Worm (Caenorhabditis elegans) whole organism, L1 larva: ENCODE measurements around the gene R02F11.1.
"Not testable (repeated sequence)": the region's sequence is repeated elsewhere in the genome, so short reads cannot be mapped to it uniquely, and the experiment has no call there.

Experiments
- C04F5.9 ChIP-seq: sonication (generic microtip); optimal IDR thresholded peaks from 2 replicates; lab custom pipeline; 2016; ENCODE audit warnings: missing genetic modification characterization, missing compliant biosample characterization
- C34B4.2 ChIP-seq: sonication (generic microtip); optimal IDR thresholded peaks from 2 replicates; lab custom pipeline; 2017; ENCODE audit warnings: mild to moderate bottlenecking, missing genetic modification characterization, missing compliant biosample characterization
- blmp-1 ChIP-seq: fragments of 150-350 bp; optimal IDR thresholded peaks from 2 replicates; lab custom pipeline; 2014; ENCODE audit warnings: missing biosample characterization, missing genetic modification characterization
- ceh-63 ChIP-seq: fragments of 200-800 bp; sonication (Bioruptor generic); optimal IDR thresholded peaks from 2 replicates; lab custom pipeline; 2018; ENCODE audit warnings: mild to moderate bottlenecking, missing genetic modification characterization, missing compliant biosample characterization
- ceh-82 ChIP-seq, 3 experiments: fragments of 150-350 bp in 1 of 3; sonication (generic microtip) in 2 of 3; optimal IDR thresholded peaks; 2 replicates each; lab custom pipeline; 2014 to 2017; ENCODE audit warnings: missing biosample characterization in 3 of 3, missing genetic modification characterization in 3 of 3
- efl-1 ChIP-seq, 4 experiments: fragments of 150-350 bp; optimal IDR thresholded peaks in 3 of 4; peaks in 1 of 4; 1 replicate in 1 of 4; 2 replicates in 3 of 4; lab custom pipeline; 2014; ENCODE audit warnings: missing biosample characterization in 2 of 4, missing genetic modification characterization in 2 of 4, missing genetic modification reagents in 2 of 4
- efl-3 ChIP-seq: fragments of 200-800 bp; sonication (Bioruptor generic); optimal IDR thresholded peaks from 2 replicates; lab custom pipeline; 2018; ENCODE audit warnings: mild to moderate bottlenecking, missing genetic modification characterization, missing compliant biosample characterization
- elt-2 ChIP-seq: sonication (generic microtip); optimal IDR thresholded peaks from 2 replicates; lab custom pipeline; 2016; ENCODE audit warnings: missing genetic modification characterization, mild to moderate bottlenecking, inconsistent platforms, missing compliant biosample characterization, missing genetic modification reagents
- jun-1 ChIP-seq: fragments of 150-350 bp; optimal IDR thresholded peaks from 2 replicates; lab custom pipeline; 2014; ENCODE audit warnings: missing biosample characterization, missing genetic modification reagents, missing genetic modification characterization
- lin-14 ChIP-seq: fragments of 200-800 bp; sonication (Bioruptor generic); optimal IDR thresholded peaks from 2 replicates; lab custom pipeline; 2018; ENCODE audit warnings: mild to moderate bottlenecking, missing genetic modification characterization, moderate library complexity, missing compliant biosample characterization
- lin-35 ChIP-seq, 2 experiments: fragments of 150-350 bp; optimal IDR thresholded peaks; 2 replicates each; lab custom pipeline; 2014; ENCODE audit warnings: missing biosample characterization in 2 of 2, missing genetic modification characterization in 2 of 2, missing genetic modification reagents in 2 of 2
- lsy-2 ChIP-seq, 2 experiments: fragments of 150-350 bp; optimal IDR thresholded peaks; 2 replicates each; lab custom pipeline; 2014; ENCODE audit warnings: missing biosample characterization in 2 of 2, missing genetic modification characterization in 2 of 2
- mab-9 ChIP-seq: fragments of 200-800 bp; sonication (Bioruptor generic); IDR thresholded peaks from 2 replicates; pipeline ENCODE4 v1.3.6; 2022; ENCODE audit warnings: missing genetic modification reagents, missing genetic modification characterization, missing compliant biosample characterization
- mef-2 ChIP-seq: fragments of 150-350 bp; optimal IDR thresholded peaks from 2 replicates; lab custom pipeline; 2014; ENCODE audit warnings: missing biosample characterization, missing genetic modification characterization
- nhr-47 ChIP-seq: sonication (generic microtip); optimal IDR thresholded peaks from 2 replicates; lab custom pipeline; 2016; ENCODE audit warnings: mild to moderate bottlenecking, missing genetic modification characterization, moderate library complexity, missing compliant biosample characterization
- nhr-71 ChIP-seq: sonication (generic microtip); optimal IDR thresholded peaks from 2 replicates; lab custom pipeline; 2016; ENCODE audit warnings: mild to moderate bottlenecking, missing genetic modification characterization, moderate library complexity, missing compliant biosample characterization
- nhr-76 ChIP-seq: sonication (generic microtip); optimal IDR thresholded peaks from 2 replicates; lab custom pipeline; 2017; ENCODE audit warnings: missing biosample characterization, missing genetic modification characterization
- nhr-84 ChIP-seq: sonication (generic microtip); optimal IDR thresholded peaks from 2 replicates; lab custom pipeline; 2017; ENCODE audit warnings: missing biosample characterization, missing genetic modification characterization
- pqm-1 ChIP-seq: sonication (generic microtip); optimal IDR thresholded peaks from 3 replicates; lab custom pipeline; 2017; ENCODE audit warnings: missing biosample characterization, missing genetic modification characterization
- rnt-1 ChIP-seq: sonication (generic microtip); optimal IDR thresholded peaks from 2 replicates; lab custom pipeline; 2016; ENCODE audit warnings: mild to moderate bottlenecking, missing genetic modification characterization, moderate library complexity, missing compliant biosample characterization
- snpc-4 ChIP-seq: fragments of 150-350 bp; optimal IDR thresholded peaks from 2 replicates; lab custom pipeline; 2014; ENCODE audit warnings: missing biosample characterization, missing genetic modification characterization
- snu-23 ChIP-seq: sonication (generic microtip); optimal IDR thresholded peaks from 2 replicates; lab custom pipeline; 2016; ENCODE audit warnings: missing genetic modification characterization, missing compliant biosample characterization
- sox-4 ChIP-seq: sonication (generic microtip); optimal IDR thresholded peaks from 2 replicates; lab custom pipeline; 2016; ENCODE audit warnings: missing genetic modification characterization, missing compliant biosample characterization
- sptf-1 ChIP-seq: fragments of 150-350 bp; optimal IDR thresholded peaks from 2 replicates; lab custom pipeline; 2014; ENCODE audit warnings: missing biosample characterization, missing genetic modification characterization
- unc-130 ChIP-seq: fragments of 150-350 bp; optimal IDR thresholded peaks from 2 replicates; lab custom pipeline; 2017; ENCODE audit warnings: missing biosample characterization, missing genetic modification characterization, inconsistent platforms
- unc-30 ChIP-seq: sonication (generic microtip); optimal IDR thresholded peaks from 2 replicates; lab custom pipeline; 2017; ENCODE audit warnings: missing biosample characterization, missing genetic modification characterization
- unc-62 ChIP-seq: fragments of 150-350 bp; optimal IDR thresholded peaks from 2 replicates; lab custom pipeline; 2014; ENCODE audit warnings: missing biosample characterization, missing genetic modification reagents, missing genetic modification characterization
- zag-1 ChIP-seq: fragments of 150-350 bp; optimal IDR thresholded peaks from 2 replicates; lab custom pipeline; 2014; ENCODE audit warnings: missing biosample characterization, missing genetic modification characterization

R02F11.1 gene

DNA sequence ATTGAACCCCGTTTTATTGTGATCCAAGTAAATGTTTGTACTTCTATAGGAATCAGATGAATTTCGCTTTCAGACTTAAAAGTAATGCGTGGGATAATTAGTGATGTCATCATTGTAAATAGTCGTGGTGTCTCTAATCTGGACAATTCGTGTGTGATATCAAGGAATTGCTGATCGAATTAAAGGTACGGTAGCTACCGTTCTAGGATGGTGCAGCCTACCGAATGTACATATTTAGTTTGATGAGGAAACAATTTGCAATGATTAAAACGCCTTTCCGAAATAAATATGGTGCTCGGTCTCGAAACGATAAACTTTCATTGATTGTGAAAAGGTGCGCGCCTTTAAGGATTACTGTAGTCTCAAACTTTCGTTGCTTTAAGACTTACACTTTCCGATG, 42.4 kb upstream of the R02F11.1 start:
- TF ChIP-seq blmp-1 (no peak), C04F5.9 (tag; lab: Kevin White, UChicago) (no peak), zag-1 (no peak), sox-4 (no peak), snpc-4 (tag; lab: Kevin White, UChicago) (no peak)

ce11 chrV:4760674-4761073, 40.2 kb upstream of the R02F11.1 start, which contains the start of gene bgnt-1.4:
TSS of gene bgnt-1.4 (plus strand) at chrV:4760974.
- not testable (repeated sequence) for TF ChIP-seq sptf-1 (tag; lab: Kevin White, UChicago); zag-1; nhr-47 (tag; lab: Kevin White, UChicago)

ce11 chrV:4766501-4766900, 34.4 kb upstream of the R02F11.1 start, which contains the start of gene C18G1.8:
TSS of gene C18G1.8 (minus strand) at chrV:4766601.
- TF ChIP-seq nhr-71 (tag; lab: Kevin White, UChicago) (no peak), sox-4 (no peak), nhr-47 (tag; lab: Kevin White, UChicago) (no peak)
- TF ChIP-seq, all 84 proteins: peak for 0

DNA sequence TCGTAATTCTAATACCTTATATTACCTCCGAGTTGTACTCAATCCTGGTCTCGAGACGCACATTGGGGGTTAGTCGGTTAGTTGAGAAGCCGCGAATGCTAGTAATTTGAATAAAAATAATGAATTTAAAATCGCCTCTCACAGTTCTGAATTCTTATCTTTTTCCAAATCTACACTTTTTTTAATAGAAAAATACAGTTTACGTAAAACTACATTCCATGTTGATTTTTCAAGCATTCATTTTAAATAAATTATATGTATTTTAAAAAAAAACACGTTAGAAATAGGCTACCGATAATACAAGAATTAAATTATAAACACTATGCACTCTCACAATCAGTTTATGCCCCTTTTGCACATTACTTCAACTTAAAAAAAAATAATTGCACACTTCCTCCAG, 31.3 kb upstream of the R02F11.1 start, which contains the start of gene C18G1.9:
Gene C18G1.9, minus strand, starts transcription at position 101 of the 400 bp plus-strand sequence.
- no peak for TF ChIP-seq snpc-4 (tag; lab: Kevin White, UChicago)
- no peak for TF ChIP-seq jun-1 (tag; lab: Kevin White, UChicago)

DNA sequence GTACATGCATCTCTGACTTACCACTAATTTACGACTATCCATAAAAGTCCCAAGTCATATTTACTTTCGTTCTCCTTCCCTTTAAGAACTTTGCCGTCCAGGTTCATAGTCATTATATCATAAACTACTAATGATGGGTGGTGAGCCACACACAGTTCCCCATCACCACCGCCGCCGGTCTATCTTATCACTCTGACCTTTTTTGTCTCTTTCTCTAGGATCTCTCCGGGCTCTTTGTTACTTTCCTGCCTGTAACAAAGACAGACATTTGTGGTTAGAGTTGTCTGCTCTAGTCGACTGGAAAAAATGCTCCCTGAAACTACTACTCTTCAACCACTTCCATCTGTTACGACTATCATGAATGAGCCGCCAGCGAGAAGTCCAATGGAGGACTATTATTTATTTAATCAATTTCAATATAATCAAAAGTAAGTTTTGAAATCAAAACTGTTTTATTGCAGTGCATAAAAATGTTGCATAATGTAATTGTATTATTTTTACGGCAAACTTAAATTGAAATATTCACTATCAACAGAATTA, 30.4 kb upstream of the R02F11.1 start, which contains the start of gene elt-7:
Gene elt-7, plus strand, starts transcription at position 263 of the 540 bp plus-strand sequence.
- TF ChIP-seq nhr-76 (tag; lab: Kevin White, UChicago) (no peak), efl-3 (GFP tag; lab: Kevin White, UChicago) (no peak), elt-2 (tag; lab: Kevin White, UChicago) (peak; percentile 29), lin-35 (GFP tag; optimal IDR thresholded peaks at IDR 0.05; lab: Kevin White, UChicago) (peak in 1 of 2 experiments; percentile 10)

DNA sequence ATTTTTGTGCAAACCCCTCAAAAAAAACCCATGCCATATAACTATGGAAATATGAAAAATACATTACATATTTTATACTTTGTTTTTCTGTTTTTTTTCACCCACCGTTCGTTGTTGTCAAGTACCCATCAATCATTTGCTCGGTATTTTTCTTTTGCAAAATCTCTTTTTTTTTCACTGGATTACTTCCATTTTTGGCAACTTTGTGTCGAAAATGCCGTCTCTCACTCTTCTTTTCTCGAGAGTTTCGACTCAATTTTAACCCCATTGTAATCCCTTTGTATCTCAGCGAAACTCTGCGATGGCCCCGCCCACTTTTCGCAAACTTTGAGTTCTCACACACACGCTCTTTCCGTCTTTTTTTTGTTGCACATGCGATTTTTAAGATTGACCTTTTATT, 25.8 kb upstream of the R02F11.1 start:
- TF ChIP-seq lin-14 (GFP tag; lab: Kevin White, UChicago): peak; percentile 24
- TF ChIP-seq ceh-63: no peak
- TF ChIP-seq unc-30 (tag; lab: Kevin White, UChicago): peak; percentile 47
- no peak for TF ChIP-seq unc-62 (GFP tag; lab: Kevin White, UChicago)

DNA sequence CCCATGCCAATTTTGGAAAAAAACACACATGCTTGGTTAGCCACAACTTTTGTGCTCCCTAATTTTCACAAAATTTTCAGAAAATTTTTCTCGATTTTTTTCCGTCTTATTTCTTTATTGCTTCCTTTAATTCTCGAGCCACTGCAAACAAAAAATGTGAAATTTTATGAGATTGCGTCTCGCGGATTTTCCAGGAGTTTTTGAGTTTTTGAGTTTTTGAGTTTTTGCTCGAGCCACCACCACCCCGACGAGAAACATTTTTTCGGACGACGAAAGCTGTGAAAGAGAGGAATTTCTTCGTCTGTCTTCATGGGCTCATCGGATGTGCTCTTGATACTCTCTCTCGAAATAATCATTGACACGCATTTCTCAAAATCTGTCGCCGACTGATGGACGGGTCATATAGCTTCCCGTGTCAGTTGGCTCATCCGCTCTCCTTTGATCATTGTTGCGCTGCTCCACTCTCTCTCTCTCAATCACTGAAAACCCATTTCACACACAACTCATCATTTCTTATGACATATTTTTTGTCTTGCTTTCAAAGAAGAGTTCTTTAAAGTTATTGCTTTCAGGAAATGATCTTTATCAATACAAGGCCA, 23.4 kb upstream of the R02F11.1 start, which contains the start of gene C18G1.1:
Gene C18G1.1, plus strand, starts transcription at position 573 of the 599 bp plus-strand sequence.
- TF ChIP-seq C04F5.9 (tag; lab: Kevin White, UChicago): no peak
- no peak for TF ChIP-seq snpc-4 (tag; lab: Kevin White, UChicago)
- peak; percentile 50 for TF ChIP-seq nhr-71 (tag; lab: Kevin White, UChicago)
- TF ChIP-seq lsy-2 (tag; optimal IDR thresholded peaks at IDR 0.05; lab: Kevin White, UChicago): peak in 1 of 2 experiments; percentile 26
- TF ChIP-seq snu-23: peak; percentile 5
- TF ChIP-seq rnt-1 (tag; lab: Kevin White, UChicago): peak; percentile 59
- TF ChIP-seq unc-130: peak; percentile 27
- TF ChIP-seq, all 84 proteins: peak for 5

DNA sequence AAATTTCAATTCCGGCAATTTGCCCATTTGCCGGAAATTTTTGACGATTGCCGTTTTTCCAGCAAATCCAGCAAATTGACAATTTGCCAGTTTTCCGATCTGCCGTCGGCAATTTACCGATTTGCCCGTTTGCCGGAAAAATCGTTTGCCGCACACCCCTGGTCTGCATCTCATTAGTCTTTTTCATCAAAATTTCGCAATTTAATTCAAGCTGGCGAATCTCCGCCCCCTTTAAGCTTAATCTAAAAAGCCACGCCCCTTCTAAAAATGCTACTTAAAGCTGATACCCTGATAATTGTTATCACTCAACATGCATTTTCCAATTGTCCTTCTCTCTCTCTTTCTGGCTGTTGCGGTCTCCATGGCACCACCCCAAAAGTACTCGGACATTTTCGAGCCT, 17.6 kb upstream of the R02F11.1 start, which contains the start of gene Y60C6A.1:
Gene Y60C6A.1, plus strand, starts transcription at position 301 of the 400 bp plus-strand sequence.
- TF ChIP-seq pqm-1 (tag; lab: Kevin White, UChicago) (no peak), ceh-82 (tag; optimal IDR thresholded peaks at IDR 0.05; lab: Kevin White, UChicago) (no peak), nhr-47 (tag; lab: Kevin White, UChicago) (no peak), mef-2 (tag; lab: Kevin White, UChicago) (no peak), lin-14 (GFP tag; lab: Kevin White, UChicago) (no peak), rnt-1 (tag; lab: Kevin White, UChicago) (no peak), mab-9 (GFP tag; lab: Robert Waterston, UW) (no peak), C34B4.2 (tag; lab: Kevin White, UChicago) (no peak), nhr-84 (tag; lab: Kevin White, UChicago) (no peak), efl-1 (optimal IDR thresholded peaks at IDR 0.05; lab: Kevin White, UChicago) (no peak), efl-1 (GFP tag; optimal IDR thresholded peaks at IDR 0.05 in 1 of 2; lab: Kevin White, UChicago) (no peak)
